ENCODE assay signal across 6 worm cellular contexts in genomic region chrV:4651480-4651879, ce11.
TF ChIP-seq lines count a peak whose summit lies in the region.

No protein-coding gene starts in this region.

TF ChIP-seq in whole organism, L1 larva, 84 proteins besides CTCF, POLR2A, EP300 and RAD21 (continues in another document):
- TF ChIP-seq fkh-4 (tag; optimal IDR thresholded peaks at IDR 0.05; lab: Kevin White, UChicago; ENCODE audit: borderline replicate concordance) = no peak
- TF ChIP-seq unc-62 (GFP tag; optimal IDR thresholded peaks at IDR 0.05; lab: Kevin White, UChicago) = no peak
- no peak for TF ChIP-seq unc-98 (GFP tag; IDR thresholded peaks at IDR 0.05; lab: Robert Waterston, UW)
- TF ChIP-seq ets-5 (GFP tag; IDR thresholded peaks at IDR 0.05; lab: Robert Waterston, UW) = no peak
- peak in 1 of 2 experiments; percentile 18 for TF ChIP-seq lin-35 (GFP tag; optimal IDR thresholded peaks at IDR 0.05; lab: Kevin White, UChicago)
- no peak for TF ChIP-seq mdl-1 (tag; optimal IDR thresholded peaks at IDR 0.05; lab: Kevin White, UChicago)
- peak; percentile 11 for TF ChIP-seq elt-2 (tag; optimal IDR thresholded peaks at IDR 0.05; lab: Kevin White, UChicago)
- peak; percentile 23 for TF ChIP-seq mep-1 (tag; optimal IDR thresholded peaks at IDR 0.05; lab: Kevin White, UChicago)
- peak; percentile 86 for TF ChIP-seq blmp-1 (tag; optimal IDR thresholded peaks at IDR 0.05; lab: Kevin White, UChicago)
- TF ChIP-seq nhr-77 (tag; optimal IDR thresholded peaks at IDR 0.05; lab: Kevin White, UChicago) = no peak
- TF ChIP-seq snu-23 (GFP tag; optimal IDR thresholded peaks at IDR 0.05; lab: Kevin White, UChicago) = peak; percentile 23
- no peak for TF ChIP-seq nhr-47 (tag; optimal IDR thresholded peaks at IDR 0.05; lab: Kevin White, UChicago)
- no peak for TF ChIP-seq irx-1 (tag; optimal IDR thresholded peaks at IDR 0.05; lab: Kevin White, UChicago)
- TF ChIP-seq nhr-85 (tag; lab: Kevin White, UChicago) = peak; percentile 11
- no peak for TF ChIP-seq nhr-11 (tag; optimal IDR thresholded peaks at IDR 0.05; lab: Kevin White, UChicago)
- TF ChIP-seq nhr-20 (tag; optimal IDR thresholded peaks at IDR 0.05; lab: Kevin White, UChicago) = peak; percentile 24

TF ChIP-seq in whole organism, L2 larva, 48 proteins besides CTCF, POLR2A, EP300 and RAD21 (continues in another document):
- TF ChIP-seq lin-13 (GFP tag; optimal IDR thresholded peaks at IDR 0.05; lab: Kevin White, UChicago) (no peak), fos-1 (tag; optimal IDR thresholded peaks at IDR 0.05; lab: Kevin White, UChicago) (peak; percentile 23), nhr-6 (tag; optimal IDR thresholded peaks at IDR 0.05; lab: Kevin White, UChicago) (no peak), sma-9 (GFP tag; optimal IDR thresholded peaks at IDR 0.05; lab: Kevin White, UChicago) (no peak), sma-9 (tag; optimal IDR thresholded peaks at IDR 0.05; lab: Kevin White, UChicago) (no peak), nhr-11 (tag; optimal IDR thresholded peaks at IDR 0.05; lab: Kevin White, UChicago) (no peak), peb-1 (tag; optimal IDR thresholded peaks at IDR 0.05; lab: Kevin White, UChicago) (peak; percentile 7), ceh-82 (tag; optimal IDR thresholded peaks at IDR 0.05; lab: Kevin White, UChicago) (no peak), nhr-25 (tag; optimal IDR thresholded peaks at IDR 0.05; lab: Kevin White, UChicago) (peak; percentile 44), blmp-1 (tag; optimal IDR thresholded peaks at IDR 0.05; lab: Kevin White, UChicago; ENCODE audit: insufficient read depth) (peak; percentile 77), ztf-11 (tag; optimal IDR thresholded peaks at IDR 0.05; lab: Kevin White, UChicago) (no peak), nhr-10 (tag; optimal IDR thresholded peaks at IDR 0.05; lab: Kevin White, UChicago) (no peak), gmeb-1 (tag; optimal IDR thresholded peaks at IDR 0.05; lab: Kevin White, UChicago) (peak; percentile 18), crh-2 (tag; optimal IDR thresholded peaks at IDR 0.05; lab: Kevin White, UChicago) (no peak), nhr-21 (tag; optimal IDR thresholded peaks at IDR 0.05; lab: Kevin White, UChicago) (peak; percentile 23), elt-1 (tag; optimal IDR thresholded peaks at IDR 0.05; lab: Kevin White, UChicago) (no peak)

TF ChIP-seq in whole organism, L3 larva, 47 proteins besides CTCF, POLR2A, EP300 and RAD21 (continues in another document):
- TF ChIP-seq R02D3.7 (tag; optimal IDR thresholded peaks at IDR 0.05; lab: Kevin White, UChicago) (no peak), unc-62 (GFP tag; optimal IDR thresholded peaks at IDR 0.05; lab: Kevin White, UChicago) (no peak), nhr-12 (tag; optimal IDR thresholded peaks at IDR 0.05; lab: Kevin White, UChicago) (no peak), nhr-67 (tag; optimal IDR thresholded peaks at IDR 0.05; lab: Kevin White, UChicago) (no peak), mdl-1 (tag; optimal IDR thresholded peaks at IDR 0.05; lab: Kevin White, UChicago) (no peak), ztf-4 (tag; optimal IDR thresholded peaks at IDR 0.05; lab: Kevin White, UChicago) (no peak), daf-12 (tag; optimal IDR thresholded peaks at IDR 0.05; lab: Kevin White, UChicago) (no peak), elt-3 (tag; optimal IDR thresholded peaks at IDR 0.05; lab: Kevin White, UChicago) (peak in 1 of 3 experiments; percentile 74), fos-1 (tag; optimal IDR thresholded peaks at IDR 0.05; lab: Kevin White, UChicago) (no peak), ceh-82 (tag; optimal IDR thresholded peaks at IDR 0.05; lab: Kevin White, UChicago) (no peak), ceh-9 (tag; optimal IDR thresholded peaks at IDR 0.05; lab: Kevin White, UChicago) (no peak), ama-1 (optimal IDR thresholded peaks at IDR 0.05; lab: Kevin White, UChicago) (no peak), lin-39 (tag; optimal IDR thresholded peaks at IDR 0.05; lab: Kevin White, UChicago) (no peak), eor-1 (tag; optimal IDR thresholded peaks at IDR 0.05; lab: Kevin White, UChicago) (no peak), nhr-25 (tag; optimal IDR thresholded peaks at IDR 0.05; lab: Kevin White, UChicago) (peak; percentile 89), nhr-43 (tag; optimal IDR thresholded peaks at IDR 0.05; lab: Kevin White, UChicago; ENCODE audit: poor library complexity, severe bottlenecking) (no peak), fkh-2 (tag; optimal IDR thresholded peaks at IDR 0.05; lab: Kevin White, UChicago) (no peak)

TF ChIP-seq in whole organism, L4 larva, 104 proteins besides CTCF, POLR2A, EP300 and RAD21:
- TF ChIP-seq spr-1 (tag; optimal IDR thresholded peaks at IDR 0.05; lab: Kevin White, UChicago) = peak; percentile 54
- TF ChIP-seq nhr-28 (tag; optimal IDR thresholded peaks at IDR 0.05; lab: Kevin White, UChicago) = peak; percentile 61
- peak; percentile 70 for TF ChIP-seq mxl-3 (GFP tag; optimal IDR thresholded peaks at IDR 0.05; lab: Kevin White, UChicago)
- peak; percentile 58 for TF ChIP-seq hlh-11 (tag; optimal IDR thresholded peaks at IDR 0.05; lab: Kevin White, UChicago)
- TF ChIP-seq ceh-32 (tag; optimal IDR thresholded peaks at IDR 0.05; lab: Kevin White, UChicago; ENCODE audit: poor library complexity) = no peak
- TF ChIP-seq unc-62 (GFP tag; optimal IDR thresholded peaks at IDR 0.05 in 1 of 2; lab: Kevin White, UChicago) = peak in 1 of 2 experiments; percentile 5
- TF ChIP-seq unc-62 (tag; optimal IDR thresholded peaks at IDR 0.05; lab: Kevin White, UChicago) = no peak
- no peak for TF ChIP-seq nhr-237 (tag; optimal IDR thresholded peaks at IDR 0.05; lab: Kevin White, UChicago)
- TF ChIP-seq spr-3 (GFP tag; optimal IDR thresholded peaks at IDR 0.05; lab: Kevin White, UChicago) = peak; percentile 21
- peak; percentile 3 for TF ChIP-seq dpl-1 (GFP tag; optimal IDR thresholded peaks at IDR 0.05; lab: Kevin White, UChicago)
- peak; percentile 68 for TF ChIP-seq nhr-48 (tag; optimal IDR thresholded peaks at IDR 0.05; lab: Kevin White, UChicago)
- TF ChIP-seq dmd-6 (GFP tag; IDR thresholded peaks at IDR 0.05; lab: Robert Waterston, UW) = 0 out of 2 replicates have a peak, but pooled peaks have one; percentile 12
- no peak for TF ChIP-seq lin-29 (GFP tag; IDR thresholded peaks at IDR 0.05; lab: Robert Waterston, UW)
- peak; percentile 35 for TF ChIP-seq aha-1 (tag; lab: Kevin White, UChicago)
TF ChIP-seq in whole organism, L4 larva: peak in this region for 10.

TF ChIP-seq in whole organism, mixed stage, embryonic, 35 proteins besides CTCF, POLR2A, EP300 and RAD21:
- TF ChIP-seq ceh-39 (tag; optimal IDR thresholded peaks at IDR 0.05; lab: Kevin White, UChicago) = no peak
- TF ChIP-seq sem-2 (GFP tag; optimal IDR thresholded peaks at IDR 0.05; lab: Kevin White, UChicago) = no peak
- no peak for TF ChIP-seq lsy-2 (tag; optimal IDR thresholded peaks at IDR 0.05; lab: Kevin White, UChicago)
- peak; percentile 53 for TF ChIP-seq elt-1 (tag; optimal IDR thresholded peaks at IDR 0.05; lab: Kevin White, UChicago; ENCODE audit: borderline replicate concordance, insufficient read depth)
- no peak for TF ChIP-seq sptf-1 (tag; optimal IDR thresholded peaks at IDR 0.05; lab: Kevin White, UChicago)
- TF ChIP-seq ham-2 (GFP tag; optimal IDR thresholded peaks at IDR 0.05; lab: Kevin White, UChicago) = peak; percentile 20
- TF ChIP-seq nhr-237 (tag; optimal IDR thresholded peaks at IDR 0.05; lab: Kevin White, UChicago) = no peak
- no peak for TF ChIP-seq unc-120 (tag; optimal IDR thresholded peaks at IDR 0.05; lab: Kevin White, UChicago; ENCODE audit: poor library complexity, severe bottlenecking)
- no peak for TF ChIP-seq zip-8 (tag; optimal IDR thresholded peaks at IDR 0.05; lab: Kevin White, UChicago)
TF ChIP-seq in whole organism, mixed stage, embryonic: peak in this region for 2.

TF ChIP-seq in whole organism, young adult, 124 proteins besides CTCF, POLR2A, EP300 and RAD21:
- TF ChIP-seq ztf-26 (tag; optimal IDR thresholded peaks at IDR 0.05; lab: Kevin White, UChicago) = peak; percentile 16
- no peak for TF ChIP-seq ztf-28 (GFP tag; IDR thresholded peaks at IDR 0.05; lab: Robert Waterston, UW)
- peak; percentile 17 for TF ChIP-seq nhr-80 (tag; optimal IDR thresholded peaks at IDR 0.05; lab: Kevin White, UChicago)
